Fruit fly (Drosophila melanogaster) whole organism, embryonic: ENCODE data around the gene Nxf3.

Source experiments
- Ada2b ChIP-seq: fragments of 200-800 bp; sonication (Bioruptor generic); IDR thresholded peaks from 2 replicates; pipeline ENCODE4 v1.3.6; 2022; ENCODE audit warnings: missing biosample characterization, missing genetic modification characterization
- CG10147 ChIP-seq: fragments of 200-800 bp; sonication (Bioruptor generic); optimal IDR thresholded peaks from 2 replicates; lab custom pipeline; 2019; ENCODE audit warnings: missing biosample characterization, mild to moderate bottlenecking, missing genetic modification characterization, moderate library complexity
- CG10267 ChIP-seq: fragments of 200-800 bp; sonication (Bioruptor generic); optimal IDR thresholded peaks from 2 replicates; lab custom pipeline; 2018; ENCODE audit warnings: missing biosample characterization, mild to moderate bottlenecking, missing genetic modification characterization, moderate library complexity
- CG10654 ChIP-seq: fragments of 200-800 bp; sonication (Bioruptor generic); optimal IDR thresholded peaks from 2 replicates; lab custom pipeline; 2016; ENCODE audit warnings: missing biosample characterization, missing genetic modification characterization
- CG11504 ChIP-seq: fragments of 200-800 bp; sonication (Bioruptor generic); optimal IDR thresholded peaks from 3 replicates; lab custom pipeline; 2019; ENCODE audit warnings: missing biosample characterization, mild to moderate bottlenecking, missing genetic modification characterization, moderate library complexity
- CG11695 ChIP-seq: fragments of 200-800 bp; sonication (Bioruptor generic); IDR thresholded peaks from 3 replicates; pipeline ENCODE4 v1.3.6; 2022; ENCODE audit warnings: missing biosample characterization, missing genetic modification characterization
- CG13424 ChIP-seq: fragments of 200-800 bp; sonication (Bioruptor generic); optimal IDR thresholded peaks from 2 replicates; lab custom pipeline; 2019; ENCODE audit warnings: missing biosample characterization, mild to moderate bottlenecking, missing genetic modification characterization, moderate library complexity
- CG13624 ChIP-seq: fragments of 200-800 bp; sonication (Bioruptor generic); optimal IDR thresholded peaks from 2 replicates; lab custom pipeline; 2016; ENCODE audit warnings: missing biosample characterization, missing genetic modification characterization
- CG13894 ChIP-seq: fragments of 200-800 bp; sonication (Bioruptor generic); optimal IDR thresholded peaks from 3 replicates; lab custom pipeline; 2018; ENCODE audit warnings: missing biosample characterization, mild to moderate bottlenecking, missing genetic modification characterization, moderate library complexity
- CG14710 ChIP-seq: fragments of 200-800 bp; sonication (Bioruptor generic); optimal IDR thresholded peaks from 3 replicates; lab custom pipeline; 2019; ENCODE audit warnings: missing biosample characterization, mild to moderate bottlenecking, missing genetic modification characterization, moderate library complexity
- CG15269 ChIP-seq: fragments of 200-800 bp; sonication (Bioruptor generic); optimal IDR thresholded peaks from 2 replicates; lab custom pipeline; 2018; ENCODE audit warnings: missing biosample characterization, mild to moderate bottlenecking, missing genetic modification characterization, moderate library complexity
- CG17359 ChIP-seq: fragments of 200-800 bp; sonication (Bioruptor generic); optimal IDR thresholded peaks from 3 replicates; lab custom pipeline; 2018; ENCODE audit warnings: missing biosample characterization, mild to moderate bottlenecking, missing genetic modification characterization, moderate library complexity
- CG17361 ChIP-seq: fragments of 200-800 bp; sonication (Bioruptor generic); IDR thresholded peaks from 3 replicates; pipeline ENCODE4 v1.3.6; 2022; ENCODE audit warnings: missing biosample characterization, missing genetic modification characterization
- CG17385 ChIP-seq: fragments of 200-800 bp; sonication (Bioruptor generic); optimal IDR thresholded peaks from 3 replicates; lab custom pipeline; 2018; ENCODE audit warnings: missing biosample characterization, mild to moderate bottlenecking, missing genetic modification characterization
- CG2120 ChIP-seq: fragments of 200-800 bp; sonication (Bioruptor generic); optimal IDR thresholded peaks from 3 replicates; lab custom pipeline; 2016; ENCODE audit warnings: missing biosample characterization, missing genetic modification characterization
- CG2678 ChIP-seq: fragments of 200-800 bp; sonication (Bioruptor generic); optimal IDR thresholded peaks from 3 replicates; lab custom pipeline; 2019; ENCODE audit warnings: missing biosample characterization, mild to moderate bottlenecking, missing genetic modification characterization, moderate library complexity
- CG30403 ChIP-seq: fragments of 200-800 bp; sonication (Bioruptor generic); optimal IDR thresholded peaks from 3 replicates; lab custom pipeline; 2016; ENCODE audit warnings: missing biosample characterization, missing genetic modification characterization
- CG3281 ChIP-seq: fragments of 200-800 bp; sonication (Bioruptor generic); optimal IDR thresholded peaks from 3 replicates; lab custom pipeline; 2017; ENCODE audit warnings: missing biosample characterization, mild to moderate bottlenecking, missing genetic modification characterization
- CG3726 ChIP-seq: fragments of 200-800 bp; sonication (Bioruptor generic); IDR thresholded peaks from 3 replicates; pipeline ENCODE4, ENCODE4 v1.3.6; 2022; ENCODE audit warnings: missing biosample characterization, missing genetic modification characterization
- CG6175 ChIP-seq: fragments of 200-800 bp; sonication (Bioruptor generic); IDR thresholded peaks from 3 replicates; pipeline ENCODE4 v1.3.6; 2022; ENCODE audit warnings: missing biosample characterization, missing genetic modification characterization
- CG8281 ChIP-seq: fragments of 200-800 bp; sonication (Bioruptor generic); optimal IDR thresholded peaks from 2 replicates; lab custom pipeline; 2018; ENCODE audit warnings: missing biosample characterization, mild to moderate bottlenecking, missing genetic modification characterization, moderate library complexity
- CoRest ChIP-seq: fragments of 200-800 bp; sonication (Bioruptor generic); optimal IDR thresholded peaks from 3 replicates; lab custom pipeline; 2018; ENCODE audit warnings: missing biosample characterization, mild to moderate bottlenecking, missing genetic modification characterization, moderate library complexity
- D19A ChIP-seq: fragments of 200-800 bp; optimal IDR thresholded peaks from 3 replicates; lab custom pipeline; 2019; ENCODE audit warnings: missing biosample characterization, mild to moderate bottlenecking, missing genetic modification characterization, moderate library complexity
- Drgx ChIP-seq: fragments of 200-800 bp; sonication (Bioruptor generic); IDR thresholded peaks from 2 replicates; pipeline ENCODE4 v1.3.6; 2022; ENCODE audit warnings: missing biosample characterization, missing genetic modification characterization
- Ets65A ChIP-seq: fragments of 200-800 bp; sonication (Bioruptor generic); peaks from one replicate; lab custom pipeline; 2016; ENCODE audit warnings: missing biosample characterization, missing genetic modification characterization
- Fer2 ChIP-seq: fragments of 200-800 bp; sonication (Bioruptor generic); optimal IDR thresholded peaks from 2 replicates; lab custom pipeline; 2018; ENCODE audit warnings: missing biosample characterization, mild to moderate bottlenecking, missing genetic modification characterization, moderate library complexity
- Hey ChIP-seq: fragments of 200-800 bp; sonication (Bioruptor generic); optimal IDR thresholded peaks from 3 replicates; lab custom pipeline; 2018; ENCODE audit warnings: missing biosample characterization, mild to moderate bottlenecking, missing genetic modification characterization
- Hr51 ChIP-seq, 2 experiments: fragments of 200-800 bp; sonication (Bioruptor generic); optimal IDR thresholded peaks; 2 replicates in 1 of 2; 3 replicates in 1 of 2; lab custom pipeline; 2016 to 2018; ENCODE audit warnings: missing biosample characterization in 2 of 2, missing genetic modification characterization in 2 of 2, mild to moderate bottlenecking in 1 of 2, moderate library complexity in 1 of 2
- Lhr ChIP-seq: fragments of 200-800 bp; sonication (Bioruptor generic); optimal IDR thresholded peaks from 3 replicates; lab custom pipeline; 2017; ENCODE audit warnings: mild to moderate bottlenecking, missing biosample characterization, missing genetic modification reagents, missing genetic modification characterization
- Sin3A ChIP-seq: fragments of >200 bp; optimal IDR thresholded peaks from 2 replicates; lab custom pipeline; 2018
- Sry-δ ChIP-seq: fragments of 200-800 bp; sonication (Bioruptor generic); optimal IDR thresholded peaks from 2 replicates; lab custom pipeline; 2016; ENCODE audit warnings: missing biosample characterization, missing genetic modification characterization
- Trl ChIP-seq, 3 experiments: fragments of >200 bp in 2 of 3; fragments of 200-800 bp in 1 of 3; sonication (Bioruptor generic) in 1 of 3; optimal IDR thresholded peaks; 2 replicates in 1 of 3; 3 replicates in 2 of 3; lab custom pipeline; 2016 to 2017; ENCODE audit warnings: missing biosample characterization in 1 of 3, missing genetic modification characterization in 1 of 3
- Xrp1 ChIP-seq: fragments of 200-800 bp; sonication (Bioruptor generic); IDR thresholded peaks from 2 replicates; pipeline ENCODE4 v1.3.6; 2022; ENCODE audit warnings: missing biosample characterization, missing genetic modification characterization
- ara ChIP-seq: fragments of 200-800 bp; sonication (Bioruptor generic); IDR thresholded peaks from 2 replicates; pipeline ENCODE4 v1.3.6; 2022; ENCODE audit warnings: missing biosample characterization, missing genetic modification characterization
- br ChIP-seq: fragments of >200 bp; optimal IDR thresholded peaks from 2 replicates; lab custom pipeline; 2017
- eve ChIP-seq, 2 experiments: fragments of >200 bp; optimal IDR thresholded peaks; 2 replicates each; lab custom pipeline; 2017; ENCODE audit warnings: missing biosample characterization in 2 of 2, missing genetic modification characterization in 2 of 2
- grau ChIP-seq: fragments of 200-800 bp; optimal IDR thresholded peaks from 3 replicates; lab custom pipeline; 2019; ENCODE audit warnings: missing biosample characterization, mild to moderate bottlenecking, missing genetic modification characterization, moderate library complexity
- gro ChIP-seq: fragments of 200-800 bp; sonication (Bioruptor generic); optimal IDR thresholded peaks from 2 replicates; lab custom pipeline; 2016; ENCODE audit warnings: missing biosample characterization, missing genetic modification characterization
- hb ChIP-seq: fragments of 200-800 bp; sonication (Bioruptor generic); IDR thresholded peaks from 3 replicates; pipeline ENCODE4 v1.3.6; 2022; ENCODE audit warnings: missing biosample characterization, missing genetic modification characterization; ENCODE audit not compliant: partially characterized antibody
- jing ChIP-seq: fragments of 200-800 bp; sonication (Bioruptor generic); optimal IDR thresholded peaks from 2 replicates; lab custom pipeline; 2018; ENCODE audit warnings: missing biosample characterization, mild to moderate bottlenecking, missing genetic modification characterization
- klu ChIP-seq: fragments of 200-800 bp; sonication (Bioruptor generic); IDR thresholded peaks from 2 replicates; pipeline ENCODE4 v1.3.6; 2022; ENCODE audit warnings: missing biosample characterization, missing genetic modification characterization
- phol ChIP-seq: fragments of 200-800 bp; sonication (Bioruptor generic); optimal IDR thresholded peaks from 3 replicates; lab custom pipeline; 2018; ENCODE audit warnings: missing biosample characterization, mild to moderate bottlenecking, missing genetic modification characterization, moderate library complexity
- row ChIP-seq: fragments of 200-800 bp; sonication (Bioruptor generic); IDR thresholded peaks from 3 replicates; pipeline ENCODE4 v1.3.6; 2022; ENCODE audit warnings: missing biosample characterization, missing genetic modification characterization
- sens ChIP-seq: fragments of 200-800 bp; sonication (Bioruptor generic); peaks from one replicate; lab custom pipeline; 2016; ENCODE audit warnings: missing biosample characterization, missing genetic modification characterization
- sisA ChIP-seq: fragments of 200-800 bp; sonication (Bioruptor generic); IDR thresholded peaks from 2 replicates; pipeline ENCODE4 v1.3.6; 2022; ENCODE audit warnings: missing biosample characterization, missing genetic modification characterization
- ttk ChIP-seq: fragments of 200-800 bp; sonication (Bioruptor generic); IDR thresholded peaks from 2 replicates; pipeline ENCODE4 v2.1.2; 2022; ENCODE audit warnings: missing biosample characterization, missing genetic modification characterization
- zen ChIP-seq: fragments of 200-800 bp; sonication (Bioruptor generic); optimal IDR thresholded peaks from 3 replicates; lab custom pipeline; 2018; ENCODE audit warnings: missing biosample characterization, mild to moderate bottlenecking, missing genetic modification characterization, moderate library complexity
- zfh2 ChIP-seq: fragments of 200-800 bp; sonication (Bioruptor generic); optimal IDR thresholded peaks from 2 replicates; lab custom pipeline; 2016; ENCODE audit warnings: missing biosample characterization, missing genetic modification characterization

Nxf3 gene

DNA sequence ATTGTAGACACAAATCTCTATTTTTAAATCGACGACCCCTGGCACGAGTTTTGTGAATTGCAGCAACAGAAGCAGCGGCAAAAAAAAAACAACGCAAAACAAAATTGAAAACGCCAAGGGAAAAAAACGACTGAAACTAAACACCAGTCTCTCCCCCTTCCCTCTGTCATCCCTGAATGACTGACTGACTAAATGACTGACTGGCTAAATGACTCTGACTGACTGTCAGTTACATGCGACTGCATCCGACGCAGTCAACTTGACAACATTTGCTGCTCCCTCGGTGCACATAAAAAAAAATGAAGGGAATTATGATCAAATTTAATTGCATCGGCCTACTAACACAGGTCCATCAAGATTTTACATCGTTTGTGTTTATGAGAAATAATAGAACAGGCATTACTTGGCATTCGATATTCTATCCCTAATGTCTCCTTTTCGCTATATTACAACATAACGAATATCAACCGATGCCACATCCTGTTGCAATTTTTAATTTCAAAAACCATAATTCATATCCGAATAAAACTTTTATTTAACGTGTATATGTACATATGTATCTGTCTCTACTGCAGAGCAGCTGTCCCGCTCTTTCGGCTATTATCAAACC, 47.3 kb upstream of the Nxf3 start (continued):
- TF ChIP-seq Trl (optimal IDR thresholded peaks at IDR 0.05; lab: Kevin White, UChicago) = no peak
- peak; percentile 24 for TF ChIP-seq Trl (GFP tag; optimal IDR thresholded peaks at IDR 0.05; lab: Kevin White, UChicago)
- TF ChIP-seq CG17359 (tag; lab: Kevin White, UChicago) = peak; percentile 52
- TF ChIP-seq Fer2 (tag; lab: Kevin White, UChicago) = no peak
- peak; percentile 48; the same call in 1 of the 2 replicates for TF ChIP-seq sisA (GFP tag; lab: Robert Waterston, UW)
- TF ChIP-seq Hr51 (GFP tag; optimal IDR thresholded peaks at IDR 0.05; lab: Kevin White, UChicago) = peak in 1 of 2 experiments; percentile 77
- peak; percentile 38 for TF ChIP-seq ttk (GFP tag; lab: Robert Waterston, UW)
- TF ChIP-seq Xrp1 (GFP tag; lab: Robert Waterston, UW) = peak; percentile 53; the same call in 1 of the 2 replicates
- peak; percentile 19 for TF ChIP-seq CoRest (tag; lab: Kevin White, UChicago)
- peak; percentile 51 for TF ChIP-seq CG30403 (GFP tag; lab: Kevin White, UChicago)
- peak; percentile 16 for TF ChIP-seq CG15269 (tag; lab: Kevin White, UChicago)
- no peak for TF ChIP-seq Ada2b
- TF ChIP-seq CG8281 = peak; percentile 91
- TF ChIP-seq Lhr = no peak
- peak; percentile 5 for TF ChIP-seq CG10147 (GFP tag; lab: Kevin White, UChicago)
- TF ChIP-seq CG14710 = peak; percentile 22
- TF ChIP-seq Ets65A (GFP tag; lab: Kevin White, UChicago) = peak; percentile 31
- TF ChIP-seq CG11695 (GFP tag; lab: Robert Waterston, UW) = 0 out of 3 replicates have a peak, but pooled peaks have one; percentile 8

DNA sequence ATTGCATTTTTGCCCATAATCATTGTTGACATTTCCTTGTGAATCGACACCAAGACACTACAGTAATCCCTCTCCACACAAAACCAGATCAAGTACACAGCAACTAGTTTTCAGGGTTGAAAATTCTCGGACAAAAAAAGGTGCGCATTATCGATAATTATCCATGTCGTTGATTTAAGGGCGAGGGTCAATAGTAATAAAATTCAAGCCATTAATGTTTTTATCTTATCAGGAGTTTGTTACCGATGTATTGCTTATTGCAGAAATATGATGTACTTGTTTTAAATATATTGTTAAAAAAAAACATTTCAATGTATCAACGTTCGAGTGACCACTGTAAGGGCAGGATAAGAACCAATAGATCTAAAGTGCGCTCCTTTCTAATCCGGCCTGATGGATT, 46.2 kb upstream of the Nxf3 start:
- TF ChIP-seq Drgx (GFP tag; lab: Robert Waterston, UW) (peak; percentile 25; the same call in 1 of the 2 replicates), Ets65A (GFP tag; lab: Kevin White, UChicago) (peak; percentile 60), klu (GFP tag; lab: Robert Waterston, UW) (no peak), CG17361 (no peak), Sry-δ (GFP tag; lab: Kevin White, UChicago) (no peak), jing (GFP tag; lab: Kevin White, UChicago) (no peak), CG2120 (GFP tag; lab: Kevin White, UChicago) (peak; percentile 8), CG3281 (no peak), CG13894 (tag; lab: Kevin White, UChicago) (no peak), CG13424 (tag; lab: Kevin White, UChicago) (no peak), CG11504 (tag; lab: Kevin White, UChicago) (peak; percentile 38), D19A (peak; percentile 2), hb (no peak), row (GFP tag; lab: Robert Waterston, UW) (peak; percentile 29; the same call in 1 of the 3 replicates), br (lab: Kevin White, UChicago) (no peak), CG10267 (tag; lab: Kevin White, UChicago) (peak; percentile 2), ara (GFP tag; lab: Robert Waterston, UW) (no peak), Hey (no peak), CG2678 (peak; percentile 22), phol (tag; lab: Kevin White, UChicago) (peak; percentile 12), eve (GFP tag; optimal IDR thresholded peaks at IDR 0.05; lab: Kevin White, UChicago) (peak in 1 of 2 experiments; percentile 43), Hr51 (GFP tag; optimal IDR thresholded peaks at IDR 0.05; lab: Kevin White, UChicago) (peak in 1 of 2 experiments; percentile 14), zen (peak; percentile 23), CG10654 (GFP tag; lab: Kevin White, UChicago) (no peak), sens (GFP tag; lab: Kevin White, UChicago) (peak; percentile 43), grau (tag; lab: Kevin White, UChicago) (peak; percentile 71), Sin3A (no peak), zfh2 (GFP tag; lab: Kevin White, UChicago) (no peak), CG17385 (GFP tag; lab: Kevin White, UChicago) (no peak), CG13624 (GFP tag; lab: Kevin White, UChicago) (no peak), gro (no peak), CG6175 (GFP tag; lab: Robert Waterston, UW) (no peak), CG3726 (GFP tag; lab: Robert Waterston, UW) (no peak)
